Worm (Caenorhabditis elegans) whole organism, L4 larva: ENCODE results near the gene nra-3.

ENCODE experiments used
- F10B5.3 ChIP-seq: sonication (generic microtip); optimal IDR thresholded peaks from 2 replicates; lab custom pipeline; 2016; ENCODE audit warnings: mild to moderate bottlenecking, missing genetic modification characterization, missing compliant biosample characterization
- F44E2.7 ChIP-seq: fragments of 200-800 bp; sonication (Bioruptor generic); IDR thresholded peaks from 2 replicates; pipeline ENCODE4 v2.1.2; 2022; ENCODE audit warnings: missing genetic modification characterization, missing compliant biosample characterization
- R02D3.7 ChIP-seq: fragments of 150-350 bp; sonication (generic microtip); optimal IDR thresholded peaks from 3 replicates; lab custom pipeline; 2014; ENCODE audit warnings: missing biosample characterization, missing genetic modification characterization
- T26A8.4 ChIP-seq: fragments of 200-800 bp; sonication (Bioruptor generic); IDR thresholded peaks from 2 replicates; pipeline ENCODE4 v1.3.6; 2022; ENCODE audit warnings: missing genetic modification characterization, missing compliant biosample characterization
- Y48G9A.11 ChIP-seq: fragments of 200-800 bp; sonication (Bioruptor generic); IDR thresholded peaks from 2 replicates; pipeline ENCODE4 v1.3.6; 2022; ENCODE audit warnings: missing genetic modification reagents, missing genetic modification characterization, missing compliant biosample characterization
- ZK546.5 ChIP-seq, 2 experiments: sonication (generic microtip); optimal IDR thresholded peaks; 2 replicates each; lab custom pipeline; 2017; ENCODE audit warnings: missing biosample characterization in 2 of 2, missing genetic modification characterization in 2 of 2
- aha-1 ChIP-seq: fragments of 150-350 bp; peaks from one replicate; lab custom pipeline; 2014; ENCODE audit warnings: missing biosample characterization, missing genetic modification characterization
- ama-1 ChIP-seq: fragments of 150-350 bp; optimal IDR thresholded peaks from 2 replicates; lab custom pipeline; 2014; ENCODE audit warnings: inconsistent platforms, mixed read lengths
- arid-1 ChIP-seq: fragments of 200-800 bp; sonication (Bioruptor generic); conservative IDR thresholded peaks from 2 replicates; pipeline ENCODE4 v1.3.6; 2022; ENCODE audit warnings: missing genetic modification reagents, missing genetic modification characterization, missing compliant biosample characterization
- ceh-28 ChIP-seq: fragments of 150-350 bp; optimal IDR thresholded peaks from 2 replicates; lab custom pipeline; 2014; ENCODE audit warnings: missing biosample characterization, missing genetic modification reagents, missing genetic modification characterization
- ceh-82 ChIP-seq: sonication (generic microtip); optimal IDR thresholded peaks from 2 replicates; lab custom pipeline; 2017; ENCODE audit warnings: missing biosample characterization, missing genetic modification characterization
- ces-1 ChIP-seq: fragments of 150-350 bp; sonication (generic microtip); optimal IDR thresholded peaks from 4 replicates; lab custom pipeline; 2014; ENCODE audit warnings: missing biosample characterization, missing genetic modification reagents, missing genetic modification characterization
- daf-12 ChIP-seq: fragments of 150-350 bp; optimal IDR thresholded peaks from 2 replicates; lab custom pipeline; 2014; ENCODE audit warnings: missing biosample characterization, missing genetic modification reagents, missing genetic modification characterization
- daf-16 ChIP-seq, 3 experiments: sonication (generic microtip); optimal IDR thresholded peaks; 2 replicates each; lab custom pipeline; 2016 to 2017; ENCODE audit warnings: missing genetic modification characterization in 3 of 3, missing genetic modification reagents in 3 of 3, mild to moderate bottlenecking in 2 of 3, missing compliant biosample characterization in 2 of 3, missing biosample characterization in 1 of 3, moderate library complexity in 1 of 3
- daf-19 ChIP-seq: fragments of 200-800 bp; sonication (Bioruptor generic); conservative IDR thresholded peaks from 2 replicates; pipeline ENCODE4 v1.3.6; 2022; ENCODE audit warnings: missing genetic modification characterization, missing compliant biosample characterization
- dmd-6 ChIP-seq: fragments of 200-800 bp; sonication (Bioruptor generic); IDR thresholded peaks from 2 replicates; pipeline ENCODE4 v1.3.6; 2022; ENCODE audit warnings: missing genetic modification reagents, missing genetic modification characterization, missing compliant biosample characterization
- dpl-1 ChIP-seq: fragments of 150-350 bp; optimal IDR thresholded peaks from 2 replicates; lab custom pipeline; 2014; ENCODE audit warnings: missing biosample characterization, missing genetic modification reagents, missing genetic modification characterization
- duxl-1 ChIP-seq: sonication (generic microtip); optimal IDR thresholded peaks from 2 replicates; lab custom pipeline; 2016; ENCODE audit warnings: mild to moderate bottlenecking, missing genetic modification characterization, moderate library complexity, missing compliant biosample characterization; ENCODE audit not compliant: poor library complexity
- dve-1 ChIP-seq: sonication (generic microtip); optimal IDR thresholded peaks from 2 replicates; lab custom pipeline; 2017; ENCODE audit warnings: antibody characterized with exemption, mild to moderate bottlenecking, missing genetic modification characterization, missing compliant biosample characterization; ENCODE audit not compliant: insufficient read depth
- hlh-11 ChIP-seq: fragments of 200-800 bp; sonication (Bioruptor generic); optimal IDR thresholded peaks from 2 replicates; lab custom pipeline; 2018; ENCODE audit warnings: mild to moderate bottlenecking, missing genetic modification characterization, missing compliant biosample characterization
- hlh-30 ChIP-seq: sonication (generic microtip); optimal IDR thresholded peaks from 2 replicates; lab custom pipeline; 2017; ENCODE audit warnings: antibody characterized with exemption, mild to moderate bottlenecking, missing genetic modification characterization, missing compliant biosample characterization; ENCODE audit not compliant: insufficient read depth
- hmg-1.1 ChIP-seq: fragments of 200-800 bp; sonication (Bioruptor generic); IDR thresholded peaks from 2 replicates; pipeline ENCODE4 v1.3.6; 2022; ENCODE audit warnings: missing genetic modification reagents, missing genetic modification characterization, missing compliant biosample characterization
- jun-1 ChIP-seq: fragments of 150-350 bp; optimal IDR thresholded peaks from 2 replicates; lab custom pipeline; 2014; ENCODE audit warnings: missing biosample characterization, missing genetic modification reagents, missing genetic modification characterization
- lin-13 ChIP-seq: fragments of 150-350 bp; optimal IDR thresholded peaks from 2 replicates; lab custom pipeline; 2014; ENCODE audit warnings: missing biosample characterization, missing genetic modification reagents, missing genetic modification characterization
- lsy-2 ChIP-seq, 2 experiments: fragments of 150-350 bp in 1 of 2; sonication (generic microtip) in 1 of 2; optimal IDR thresholded peaks; 2 replicates each; lab custom pipeline; 2014 to 2017; ENCODE audit warnings: missing biosample characterization in 2 of 2, missing genetic modification characterization in 2 of 2
- madf-9 ChIP-seq: fragments of 200-800 bp; sonication (Bioruptor generic); conservative IDR thresholded peaks from 2 replicates; pipeline ENCODE4 v1.3.6; 2022; ENCODE audit warnings: missing genetic modification reagents, missing genetic modification characterization, missing compliant biosample characterization
- mes-2 ChIP-seq: sonication (generic microtip); optimal IDR thresholded peaks from 2 replicates; lab custom pipeline; 2016; ENCODE audit warnings: missing genotype, mild to moderate bottlenecking, missing genetic modification characterization, missing compliant biosample characterization; ENCODE audit not compliant: poor library complexity, severe bottlenecking
- mxl-2 ChIP-seq: fragments of 200-800 bp; sonication (Bioruptor generic); conservative IDR thresholded peaks from 2 replicates; pipeline ENCODE4 v1.3.6; 2022; ENCODE audit warnings: missing genetic modification reagents, missing genetic modification characterization, missing compliant biosample characterization
- mxl-3 ChIP-seq: fragments of 200-800 bp; sonication (Bioruptor generic); optimal IDR thresholded peaks from 2 replicates; lab custom pipeline; 2018; ENCODE audit warnings: mild to moderate bottlenecking, missing genetic modification characterization, missing compliant biosample characterization
- nhr-10 ChIP-seq: fragments of 150-350 bp; optimal IDR thresholded peaks from 2 replicates; lab custom pipeline; 2014; ENCODE audit warnings: missing biosample characterization, missing genetic modification characterization
- nhr-102 ChIP-seq: sonication (generic microtip); optimal IDR thresholded peaks from 2 replicates; lab custom pipeline; 2016; ENCODE audit warnings: mild to moderate bottlenecking, missing genetic modification characterization, moderate library complexity, missing compliant biosample characterization
- nhr-11 ChIP-seq: fragments of 150-350 bp; optimal IDR thresholded peaks from 2 replicates; lab custom pipeline; 2014; ENCODE audit warnings: missing biosample characterization, missing genetic modification characterization
- nhr-28 ChIP-seq: fragments of 150-350 bp; optimal IDR thresholded peaks from 2 replicates; lab custom pipeline; 2014; ENCODE audit warnings: missing biosample characterization, missing genetic modification characterization
- nhr-41 ChIP-seq: fragments of 200-800 bp; sonication (Bioruptor generic); IDR thresholded peaks from 2 replicates; pipeline ENCODE4 v1.3.6; 2022; ENCODE audit warnings: missing genetic modification reagents, missing genetic modification characterization, missing compliant biosample characterization
- nhr-42 ChIP-seq: fragments of 200-800 bp; sonication (Bioruptor generic); IDR thresholded peaks from 2 replicates; pipeline ENCODE4 v1.3.6; 2022; ENCODE audit warnings: missing genetic modification characterization, missing compliant biosample characterization
- pha-4 ChIP-seq, 2 experiments: fragments of 150-350 bp in 1 of 2; fragments of 200-800 bp in 1 of 2; sonication (Bioruptor generic) in 1 of 2; IDR thresholded peaks in 1 of 2; optimal IDR thresholded peaks in 1 of 2; 2 replicates each; pipeline versions ENCODE4 v1.3.6 to Lab custom; 2014 to 2022; ENCODE audit warnings: missing genetic modification characterization in 2 of 2, missing genetic modification reagents in 2 of 2, missing biosample characterization in 1 of 2, missing compliant biosample characterization in 1 of 2
- php-3 ChIP-seq: fragments of 200-800 bp; sonication (Bioruptor generic); IDR thresholded peaks from 2 replicates; pipeline ENCODE4 v1.3.6; 2022; ENCODE audit warnings: missing genetic modification reagents, missing genetic modification characterization, missing compliant biosample characterization
- pqm-1 ChIP-seq: sonication (generic microtip); optimal IDR thresholded peaks from 2 replicates; lab custom pipeline; 2017; ENCODE audit warnings: missing biosample characterization, missing genetic modification characterization
- rbr-2 ChIP-seq: sonication (generic microtip); optimal IDR thresholded peaks from 2 replicates; lab custom pipeline; 2016; ENCODE audit warnings: missing genotype, missing genetic modification characterization, missing compliant biosample characterization
- ztf-7 ChIP-seq: fragments of 150-350 bp; optimal IDR thresholded peaks from 2 replicates; lab custom pipeline; 2014; ENCODE audit warnings: missing biosample characterization, missing genetic modification characterization

nra-3 gene

DNA sequence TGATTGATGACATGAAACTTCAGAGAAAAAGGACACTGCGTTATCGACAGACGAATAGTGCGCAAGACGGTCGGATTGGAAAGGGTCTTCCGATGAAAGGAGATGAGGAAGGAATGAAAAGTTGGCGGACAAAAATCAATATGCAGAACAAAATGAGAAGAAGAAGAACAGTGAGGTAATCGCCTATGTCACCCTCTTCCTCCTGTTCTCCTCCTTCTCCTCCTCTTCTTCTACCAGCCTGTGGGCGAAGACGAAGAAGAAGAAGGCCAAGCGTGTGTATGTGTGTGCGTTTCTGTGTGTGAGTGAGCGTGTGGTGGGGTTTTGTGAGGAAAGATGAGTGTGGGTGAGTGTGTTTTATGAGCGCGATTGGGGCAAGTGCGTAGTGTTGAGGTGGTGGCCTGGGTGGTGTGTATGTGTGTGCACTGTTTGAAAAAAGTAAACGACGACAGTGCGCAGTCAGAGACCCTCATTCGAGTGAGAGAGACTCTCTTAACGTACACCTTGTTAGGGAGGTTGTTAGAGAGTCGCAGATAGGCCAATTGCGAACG is 1.0 kb upstream of the nra-3 start, which contains the start of gene tsp-21 (continued):
- peak; percentile 50 for TF ChIP-seq dmd-6
- no peak for TF ChIP-seq Y48G9A.11 (GFP tag; lab: Robert Waterston, UW)
- peak; percentile 47 for TF ChIP-seq dpl-1 (GFP tag; lab: Kevin White, UChicago)
- peak; percentile 83 for TF ChIP-seq nhr-28
- TF ChIP-seq pha-4 (GFP tag; IDR thresholded peaks at IDR 0.05; lab: Robert Waterston, UW): no peak; the same call in 1 of the 2 replicates
- TF ChIP-seq pha-4 (tag; optimal IDR thresholded peaks at IDR 0.05; lab: Kevin White, UChicago): peak; percentile 53
- TF ChIP-seq hmg-1.1 (GFP tag; lab: Robert Waterston, UW): peak; percentile 82
- TF ChIP-seq ama-1 (lab: Kevin White, UChicago): peak; percentile 73
- TF ChIP-seq jun-1 (tag; lab: Kevin White, UChicago): peak; percentile 33
- peak; percentile 72 for TF ChIP-seq mes-2 (tag; lab: Kevin White, UChicago)
- peak; percentile 47 for TF ChIP-seq ceh-28 (tag; lab: Kevin White, UChicago)
- TF ChIP-seq nhr-42: 0 out of 2 replicates have a peak, but pooled peaks have one; percentile 43
- no peak for TF ChIP-seq daf-19 (GFP tag; lab: Robert Waterston, UW)
- no peak for TF ChIP-seq mxl-2 (GFP tag; lab: Robert Waterston, UW)
- no peak for TF ChIP-seq ceh-82
- peak; percentile 69 for TF ChIP-seq php-3 (GFP tag; lab: Robert Waterston, UW)
- TF ChIP-seq nhr-102 (tag; lab: Kevin White, UChicago): peak; percentile 52
- peak; percentile 81 for TF ChIP-seq mxl-3 (GFP tag; lab: Kevin White, UChicago)
- TF ChIP-seq F44E2.7 (GFP tag; lab: Robert Waterston, UW): no peak
- TF ChIP-seq hlh-30: peak; percentile 77
- peak; percentile 74 for TF ChIP-seq lin-13 (GFP tag; lab: Kevin White, UChicago)
- TF ChIP-seq hlh-11 (tag; lab: Kevin White, UChicago): peak; percentile 89
- TF ChIP-seq nhr-41: 0 out of 2 replicates have a peak, but pooled peaks have one; percentile 38
- TF ChIP-seq duxl-1 (tag; lab: Kevin White, UChicago): peak; percentile 34
- TF ChIP-seq aha-1 (tag; lab: Kevin White, UChicago): peak; percentile 97
- TF ChIP-seq rbr-2 (tag; lab: Kevin White, UChicago): peak; percentile 79
- TF ChIP-seq ztf-7 (tag; lab: Kevin White, UChicago): peak; percentile 32

DNA sequence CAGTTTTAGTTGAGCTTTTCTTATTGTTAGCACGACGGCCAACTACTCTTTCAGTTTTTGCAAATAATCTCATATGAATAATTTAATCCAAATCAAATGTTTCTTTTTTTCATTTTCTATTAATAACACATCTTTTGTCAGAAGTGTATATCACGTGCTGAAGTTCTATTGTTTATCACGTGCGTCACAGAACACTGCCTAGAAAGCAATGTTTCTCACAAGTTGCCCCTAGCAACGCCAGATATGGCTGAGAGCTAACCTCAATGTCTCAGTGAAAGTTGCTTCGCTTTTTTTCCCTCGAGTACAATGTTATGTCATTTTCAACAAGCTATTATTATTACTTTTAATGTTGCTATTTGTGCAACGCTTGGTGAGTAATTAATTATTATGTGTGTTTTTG is 3.3 kb downstream of the nra-3 start:
- TF ChIP-seq ces-1 (no peak), R02D3.7 (tag; lab: Kevin White, UChicago) (no peak), nhr-11 (tag; lab: Kevin White, UChicago) (peak; percentile 22), ZK546.5 (tag; optimal IDR thresholded peaks at IDR 0.05; lab: Kevin White, UChicago) (no peak), madf-9 (GFP tag; lab: Robert Waterston, UW) (no peak), F10B5.3 (tag; lab: Kevin White, UChicago) (no peak), hlh-30 (peak; percentile 34), daf-12 (tag; lab: Kevin White, UChicago) (no peak), arid-1 (no peak), dve-1 (tag; lab: Kevin White, UChicago) (no peak), aha-1 (tag; lab: Kevin White, UChicago) (peak; percentile 36), nhr-10 (tag; lab: Kevin White, UChicago) (no peak)

DNA sequence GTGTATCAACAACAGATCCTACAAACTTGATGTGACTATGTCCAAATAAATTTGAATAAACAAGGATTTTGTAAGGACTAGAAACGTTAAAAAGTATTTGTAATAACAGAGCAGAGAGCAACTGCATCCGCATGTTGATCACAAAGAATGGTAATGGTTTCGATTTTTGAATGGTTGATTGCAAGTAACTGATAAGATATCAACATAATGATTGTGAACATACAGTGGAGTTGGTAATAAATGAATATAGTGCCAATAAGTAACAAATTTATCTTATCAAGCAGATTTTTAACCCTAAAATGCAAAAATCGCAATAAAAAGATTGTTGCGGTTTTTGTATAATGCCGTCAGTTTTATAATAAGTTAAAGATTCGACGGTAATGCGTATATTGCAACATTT is 6.3 kb downstream of the nra-3 start, which contains the start of gene ugt-23:
TSS of gene ugt-23 (minus strand) at position 212 of the 400 bp plus-strand sequence.
- TF ChIP-seq php-3 (GFP tag; lab: Robert Waterston, UW) (0 out of 2 replicates have a peak, but pooled peaks have one; percentile 29), nhr-28 (peak; percentile 63), daf-16 (GFP tag; optimal IDR thresholded peaks at IDR 0.05; lab: Kevin White, UChicago) (no peak), daf-16 (tag; optimal IDR thresholded peaks at IDR 0.05; lab: Kevin White, UChicago) (peak; percentile 72), pqm-1 (tag; lab: Kevin White, UChicago) (peak; percentile 89), lsy-2 (tag; optimal IDR thresholded peaks at IDR 0.05; lab: Kevin White, UChicago) (no peak), dve-1 (tag; lab: Kevin White, UChicago) (peak; percentile 31), T26A8.4 (GFP tag; lab: Robert Waterston, UW) (no peak)
